Worm (Caenorhabditis elegans) whole organism, L2 larva: ENCODE results near the gene glna-1.

Source experiments
- aly-2 ChIP-seq: fragments of 150-350 bp; optimal IDR thresholded peaks from 2 replicates; lab custom pipeline; 2014; ENCODE audit warnings: missing biosample characterization, missing genetic modification characterization
- blmp-1 ChIP-seq: sonication (generic microtip); optimal IDR thresholded peaks from 2 replicates; lab custom pipeline; 2017; ENCODE audit warnings: missing genetic modification characterization, mild to moderate bottlenecking, missing compliant biosample characterization, antibody characterized with exemption, moderate library complexity; ENCODE audit not compliant: insufficient read depth
- egl-27 ChIP-seq: sonication (generic microtip); optimal IDR thresholded peaks from 3 replicates; lab custom pipeline; 2017; ENCODE audit warnings: missing biosample characterization, missing genetic modification reagents, missing genetic modification characterization
- fos-1 ChIP-seq: fragments of 150-350 bp; optimal IDR thresholded peaks from 2 replicates; lab custom pipeline; 2014; ENCODE audit warnings: missing biosample characterization, missing genetic modification characterization
- lin-39 ChIP-seq: fragments of 150-350 bp; optimal IDR thresholded peaks from 2 replicates; lab custom pipeline; 2014; ENCODE audit warnings: missing biosample characterization, missing genetic modification reagents, missing genetic modification characterization
- nhr-237 ChIP-seq: fragments of 150-350 bp; optimal IDR thresholded peaks from 2 replicates; lab custom pipeline; 2014; ENCODE audit warnings: missing biosample characterization, missing genetic modification characterization
- sem-4 ChIP-seq: fragments of 150-350 bp; optimal IDR thresholded peaks from 2 replicates; lab custom pipeline; 2014; ENCODE audit warnings: missing biosample characterization, missing genetic modification reagents, missing genetic modification characterization
- unc-39 ChIP-seq: fragments of 150-350 bp; optimal IDR thresholded peaks from 2 replicates; lab custom pipeline; 2014; ENCODE audit warnings: missing biosample characterization, missing genetic modification characterization
- zag-1 ChIP-seq: fragments of 150-350 bp; optimal IDR thresholded peaks from 2 replicates; lab custom pipeline; 2014; ENCODE audit warnings: missing biosample characterization, missing genetic modification characterization
- ztf-11 ChIP-seq: sonication (generic microtip); optimal IDR thresholded peaks from 2 replicates; lab custom pipeline; 2017; ENCODE audit warnings: missing biosample characterization, missing genetic modification characterization

- TF ChIP-seq egl-27 (tag; lab: Kevin White, UChicago) (no peak), nhr-237 (tag; lab: Kevin White, UChicago) (no peak), ztf-11 (tag; lab: Kevin White, UChicago) (no peak), fos-1 (tag; lab: Kevin White, UChicago) (no peak), aly-2 (tag; lab: Kevin White, UChicago) (no peak), unc-39 (no peak), blmp-1 (no peak), lin-39 (tag; lab: Kevin White, UChicago) (no peak), sem-4 (no peak), zag-1 (tag; lab: Kevin White, UChicago) (no peak)
These were observed 48.9 kb downstream of the glna-1 start, which contains the start of gene unc-52 for ce11 chrII:14684377-14684776.
